Fruit fly (Drosophila melanogaster): ENCODE data around the gene CG11109.

dm6 chr3L:22871845-22872361, at the start of gene CG11109, which contains the start of gene Arf1:
- TF ChIP-seq Taf1 (GFP tag; IDR thresholded peaks at IDR 0.05): no peak
- no peak for TF ChIP-seq btn (GFP tag; optimal IDR thresholded peaks at IDR 0.05)
- TF ChIP-seq corto (GFP tag; optimal IDR thresholded peaks at IDR 0.05): no peak
- no peak for TF ChIP-seq CG4707 (GFP tag; optimal IDR thresholded peaks at IDR 0.05)

Data from whole organism, embryonic.